Fruit fly (Drosophila melanogaster) whole organism, prepupa: ENCODE measurements around the gene CG10589.

Source experiments
- Blimp-1 ChIP-seq: fragments of 200-800 bp; sonication (Bioruptor generic); optimal IDR thresholded peaks from 3 replicates; lab custom pipeline; 2017; ENCODE audit warnings: missing biosample characterization, missing genetic modification characterization, mild to moderate bottlenecking, moderate library complexity, missing genetic modification reagents
- CG10631 ChIP-seq: fragments of 200-800 bp; sonication (Bioruptor generic); optimal IDR thresholded peaks from 2 replicates; lab custom pipeline; 2016; ENCODE audit warnings: missing biosample characterization, missing genetic modification characterization
- CG10669 ChIP-seq: fragments of 200-800 bp; sonication (Bioruptor generic); optimal IDR thresholded peaks from 3 replicates; lab custom pipeline; 2018; ENCODE audit warnings: missing biosample characterization, mild to moderate bottlenecking, missing genetic modification characterization, moderate library complexity
- CG11762 ChIP-seq: fragments of 200-800 bp; sonication (Bioruptor generic); optimal IDR thresholded peaks from 3 replicates; lab custom pipeline; 2016; ENCODE audit warnings: missing biosample characterization, missing genetic modification characterization; ENCODE audit not compliant: insufficient read depth
- CG15336 ChIP-seq: fragments of 200-800 bp; sonication (Bioruptor generic); IDR thresholded peaks from 2 replicates; pipeline ENCODE4 v1.3.6; 2022; ENCODE audit warnings: missing biosample characterization, missing genetic modification characterization
- CG1621 ChIP-seq: fragments of 200-800 bp; sonication (Bioruptor generic); optimal IDR thresholded peaks from 3 replicates; lab custom pipeline; 2018; ENCODE audit warnings: missing biosample characterization, mild to moderate bottlenecking, missing genetic modification characterization
- CG3032 ChIP-seq: fragments of 200-800 bp; optimal IDR thresholded peaks from 2 replicates; lab custom pipeline; 2019; ENCODE audit warnings: missing biosample characterization, mild to moderate bottlenecking, missing genetic modification characterization, moderate library complexity
- CG31627 ChIP-seq: fragments of 200-800 bp; sonication (Bioruptor generic); optimal IDR thresholded peaks from 3 replicates; lab custom pipeline; 2016; ENCODE audit warnings: missing biosample characterization, missing genetic modification characterization
- CG34406 ChIP-seq: fragments of 200-800 bp; sonication (Bioruptor generic); optimal IDR thresholded peaks from 3 replicates; lab custom pipeline; 2016; ENCODE audit warnings: missing biosample characterization, missing genetic modification characterization
- CG3919 ChIP-seq: fragments of 200-800 bp; sonication (Bioruptor generic); optimal IDR thresholded peaks from 3 replicates; lab custom pipeline; 2016; ENCODE audit warnings: missing biosample characterization, missing genetic modification characterization
- CG6163 ChIP-seq: fragments of 200-800 bp; sonication (Bioruptor generic); IDR thresholded peaks from 3 replicates; pipeline ENCODE4 v1.3.6; 2022; ENCODE audit warnings: missing biosample characterization, missing genetic modification characterization
- CG6792 ChIP-seq: fragments of 200-800 bp; sonication (Bioruptor generic); optimal IDR thresholded peaks from 3 replicates; lab custom pipeline; 2016; ENCODE audit warnings: missing biosample characterization, missing genetic modification characterization
- CG6808 ChIP-seq: fragments of 200-800 bp; sonication (Bioruptor generic); optimal IDR thresholded peaks from 3 replicates; lab custom pipeline; 2017; ENCODE audit warnings: missing biosample characterization, missing genetic modification characterization, mild to moderate bottlenecking, moderate library complexity, missing genetic modification reagents
- CG6854 ChIP-seq: fragments of 200-800 bp; sonication (Bioruptor generic); optimal IDR thresholded peaks from 2 replicates; lab custom pipeline; 2017; ENCODE audit warnings: missing biosample characterization, mild to moderate bottlenecking, missing genetic modification characterization
- CG7368 ChIP-seq: fragments of 200-800 bp; sonication (Bioruptor generic); optimal IDR thresholded peaks from 3 replicates; lab custom pipeline; 2016; ENCODE audit warnings: missing biosample characterization, missing genetic modification characterization
- CG8319 ChIP-seq: fragments of 200-800 bp; sonication (Bioruptor generic); optimal IDR thresholded peaks from 3 replicates; lab custom pipeline; 2016; ENCODE audit warnings: missing biosample characterization, missing genetic modification characterization
- CG9139 ChIP-seq: fragments of 200-800 bp; sonication (Bioruptor generic); optimal IDR thresholded peaks from 3 replicates; lab custom pipeline; 2017; ENCODE audit warnings: missing biosample characterization, mild to moderate bottlenecking, missing genetic modification characterization
- Eip75B ChIP-seq: fragments of 200-800 bp; sonication (Bioruptor generic); optimal IDR thresholded peaks from 3 replicates; lab custom pipeline; 2016; ENCODE audit warnings: missing biosample characterization, missing genetic modification characterization
- Eip78C ChIP-seq: fragments of 200-800 bp; sonication (Bioruptor generic); peaks from one replicate; lab custom pipeline; 2016; ENCODE audit warnings: missing biosample characterization, missing genetic modification characterization
- Eip93F ChIP-seq: fragments of 200-800 bp; sonication (Bioruptor generic); optimal IDR thresholded peaks from 2 replicates; lab custom pipeline; 2016; ENCODE audit warnings: missing biosample characterization, mild to moderate bottlenecking, missing genetic modification characterization
- Ets21C ChIP-seq: fragments of 200-800 bp; sonication (Bioruptor generic); optimal IDR thresholded peaks from 3 replicates; lab custom pipeline; 2016; ENCODE audit warnings: missing biosample characterization, missing genetic modification characterization
- Ets96B ChIP-seq: fragments of 200-800 bp; optimal IDR thresholded peaks from 2 replicates; lab custom pipeline; 2019; ENCODE audit warnings: missing biosample characterization, mild to moderate bottlenecking, missing genetic modification characterization, moderate library complexity
- Gug ChIP-seq: fragments of 200-800 bp; sonication (Bioruptor generic); IDR thresholded peaks from 2 replicates; pipeline ENCODE4 v1.3.6; 2022; ENCODE audit warnings: missing biosample characterization, missing genetic modification characterization
- Hr38 ChIP-seq: sonication (Bioruptor generic); optimal IDR thresholded peaks from 2 replicates; lab custom pipeline; 2016; ENCODE audit warnings: missing biosample characterization, missing genetic modification characterization
- Hr39 ChIP-seq: fragments of 200-800 bp; sonication (Bioruptor generic); optimal IDR thresholded peaks from 2 replicates; lab custom pipeline; 2016; ENCODE audit warnings: missing biosample characterization, missing genetic modification characterization
- Hr4 ChIP-seq: fragments of 200-800 bp; sonication (Bioruptor generic); optimal IDR thresholded peaks from 3 replicates; lab custom pipeline; 2016; ENCODE audit warnings: missing biosample characterization, missing genetic modification characterization
- Lpt ChIP-seq: fragments of 200-800 bp; sonication (Bioruptor generic); optimal IDR thresholded peaks from 3 replicates; lab custom pipeline; 2016; ENCODE audit warnings: missing biosample characterization, missing genetic modification characterization
- Met ChIP-seq: fragments of 200-800 bp; sonication (Bioruptor generic); optimal IDR thresholded peaks from 3 replicates; lab custom pipeline; 2016; ENCODE audit warnings: missing biosample characterization, missing genetic modification characterization
- OdsH ChIP-seq: fragments of 200-800 bp; sonication (Bioruptor generic); optimal IDR thresholded peaks from 3 replicates; lab custom pipeline; 2016; ENCODE audit warnings: missing biosample characterization, missing genetic modification characterization
- Smox ChIP-seq: fragments of 200-800 bp; sonication (Bioruptor generic); optimal IDR thresholded peaks from 3 replicates; lab custom pipeline; 2016; ENCODE audit warnings: missing biosample characterization, missing genetic modification characterization
- Sox15 ChIP-seq: fragments of 200-800 bp; sonication (Bioruptor generic); optimal IDR thresholded peaks from 3 replicates; lab custom pipeline; 2016; ENCODE audit warnings: missing biosample characterization, missing genetic modification characterization
- achi ChIP-seq: fragments of 200-800 bp; sonication (Bioruptor generic); optimal IDR thresholded peaks from 3 replicates; lab custom pipeline; 2016; ENCODE audit warnings: missing biosample characterization, missing genetic modification characterization
- acj6 ChIP-seq: fragments of 200-800 bp; sonication (Bioruptor generic); optimal IDR thresholded peaks from 3 replicates; lab custom pipeline; 2016; ENCODE audit warnings: missing biosample characterization, missing genetic modification characterization
- cyc ChIP-seq: fragments of 200-800 bp; sonication (Bioruptor generic); optimal IDR thresholded peaks from 3 replicates; lab custom pipeline; 2016; ENCODE audit warnings: missing biosample characterization, missing genetic modification characterization
- dac ChIP-seq: fragments of 200-800 bp; sonication (Bioruptor generic); optimal IDR thresholded peaks from 2 replicates; lab custom pipeline; 2017; ENCODE audit warnings: missing biosample characterization, mild to moderate bottlenecking, missing genetic modification characterization
- dsx ChIP-seq: fragments of 200-800 bp; optimal IDR thresholded peaks from 3 replicates; lab custom pipeline; 2019; ENCODE audit warnings: missing biosample characterization, mild to moderate bottlenecking, missing genetic modification characterization, moderate library complexity; ENCODE audit not compliant: poor library complexity, severe bottlenecking
- esn ChIP-seq: fragments of 200-800 bp; sonication (Bioruptor generic); optimal IDR thresholded peaks from 2 replicates; lab custom pipeline; 2016; ENCODE audit warnings: missing biosample characterization, mild to moderate bottlenecking, missing genetic modification characterization, moderate library complexity
- fkh ChIP-seq: fragments of 200-800 bp; sonication (Bioruptor generic); optimal IDR thresholded peaks from 3 replicates; lab custom pipeline; 2017; ENCODE audit warnings: missing biosample characterization, mild to moderate bottlenecking, missing genetic modification characterization, moderate library complexity
- lz ChIP-seq: fragments of 200-800 bp; sonication (Bioruptor generic); optimal IDR thresholded peaks from 3 replicates; lab custom pipeline; 2016; ENCODE audit warnings: missing biosample characterization, missing genetic modification characterization
- pdm3 ChIP-seq: fragments of 200-800 bp; sonication (Bioruptor generic); optimal IDR thresholded peaks from 3 replicates; lab custom pipeline; 2016; ENCODE audit warnings: missing biosample characterization, missing genetic modification characterization
- salr ChIP-seq, 2 experiments: fragments of 200-800 bp; sonication (Bioruptor generic); optimal IDR thresholded peaks; 3 replicates each; lab custom pipeline; 2016 to 2018; ENCODE audit warnings: missing biosample characterization in 2 of 2, missing genetic modification characterization in 2 of 2, mild to moderate bottlenecking in 1 of 2
- ss ChIP-seq, 2 experiments: fragments of 200-800 bp; sonication (Bioruptor generic); optimal IDR thresholded peaks; 2 replicates in 1 of 2; 3 replicates in 1 of 2; lab custom pipeline; 2017 to 2018; ENCODE audit warnings: mild to moderate bottlenecking in 2 of 2, missing biosample characterization in 2 of 2, missing genetic modification characterization in 2 of 2, moderate library complexity in 1 of 2
- svp ChIP-seq: fragments of 200-800 bp; sonication (Bioruptor generic); peaks from one replicate; lab custom pipeline; 2016; ENCODE audit warnings: missing biosample characterization, missing genetic modification characterization
- topi ChIP-seq: fragments of 200-800 bp; sonication (Bioruptor generic); optimal IDR thresholded peaks from 3 replicates; lab custom pipeline; 2016; ENCODE audit warnings: missing biosample characterization, missing genetic modification characterization
- vri ChIP-seq: fragments of 200-800 bp; sonication (Bioruptor generic); optimal IDR thresholded peaks from 3 replicates; lab custom pipeline; 2016; ENCODE audit warnings: missing biosample characterization, mild to moderate bottlenecking, missing genetic modification characterization

CG10589 gene

DNA sequence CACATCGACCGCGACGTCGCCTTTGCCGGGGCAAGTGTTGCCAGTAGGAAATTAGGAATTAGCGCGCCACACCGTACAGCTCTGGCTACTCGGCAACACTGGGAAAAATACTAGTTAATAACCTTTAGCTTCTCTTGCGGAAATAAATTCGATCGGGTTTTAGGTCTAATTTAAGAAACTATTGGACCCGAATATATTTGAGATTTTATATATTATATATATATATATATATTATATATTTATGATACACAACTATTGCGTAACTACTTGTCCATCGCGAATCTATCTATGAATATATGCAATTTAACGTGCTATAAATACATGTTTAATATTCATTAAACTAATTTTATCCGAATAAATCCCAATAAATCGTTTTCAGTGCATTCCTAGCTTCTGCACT lies 13.3 kb upstream of the CG10589 start (continued):
- TF ChIP-seq dsx (GFP tag; lab: Kevin White, UChicago) (peak; percentile 27), vri (GFP tag; lab: Kevin White, UChicago) (no peak), CG6163 (GFP tag; lab: Robert Waterston, UW) (peak; percentile 32; the same call in 1 of the 3 replicates), cyc (GFP tag; lab: Kevin White, UChicago) (no peak), CG7368 (GFP tag; lab: Kevin White, UChicago) (no peak), Hr38 (GFP tag; lab: Kevin White, UChicago) (no peak), Ets96B (tag; lab: Kevin White, UChicago) (peak; percentile 51), CG3032 (tag; lab: Kevin White, UChicago) (peak; percentile 69), dac (peak; percentile 17), pdm3 (GFP tag; lab: Kevin White, UChicago) (no peak), Blimp-1 (GFP tag; lab: Kevin White, UChicago) (no peak), CG6854 (GFP tag; lab: Kevin White, UChicago) (no peak), OdsH (GFP tag; lab: Kevin White, UChicago) (peak; percentile 25), svp (GFP tag; lab: Kevin White, UChicago) (no peak), CG6792 (no peak), Lpt (peak; percentile 9), CG15336 (GFP tag; lab: Robert Waterston, UW) (peak; percentile 78), Sox15 (GFP tag; lab: Kevin White, UChicago) (no peak), acj6 (no peak), salr (GFP tag; optimal IDR thresholded peaks at IDR 0.05; lab: Kevin White, UChicago) (no peak)
- TF ChIP-seq, all 60 proteins: peak for 25

DNA sequence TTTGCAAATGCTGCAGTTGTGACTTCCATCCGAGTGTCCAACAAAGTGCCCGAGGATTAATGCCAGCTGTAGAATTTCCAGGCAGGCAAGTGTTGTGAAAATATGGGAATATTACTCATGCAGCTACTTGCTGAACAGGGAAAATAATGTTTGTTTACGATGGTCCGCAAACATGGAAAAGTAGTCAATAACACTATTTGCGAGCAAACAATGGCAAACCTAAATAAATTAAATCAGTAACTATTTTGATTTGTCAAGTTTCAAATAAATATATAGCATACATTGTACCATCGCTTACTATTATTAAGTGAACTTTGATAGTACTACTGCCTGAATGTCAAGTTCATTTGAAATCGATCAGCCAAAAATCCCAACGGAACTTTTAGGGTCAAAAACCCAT lies 12.5 kb upstream of the CG10589 start:
- TF ChIP-seq pdm3 (GFP tag; lab: Kevin White, UChicago) = no peak
- TF ChIP-seq Eip93F = no peak
- TF ChIP-seq CG1621 (tag; lab: Kevin White, UChicago) = no peak
- no peak for TF ChIP-seq CG8319 (GFP tag; lab: Kevin White, UChicago)
- no peak for TF ChIP-seq Eip75B (GFP tag; lab: Kevin White, UChicago)
- TF ChIP-seq CG9139 = no peak
- no peak for TF ChIP-seq CG6792
- TF ChIP-seq svp (GFP tag; lab: Kevin White, UChicago) = peak; percentile 15

DNA sequence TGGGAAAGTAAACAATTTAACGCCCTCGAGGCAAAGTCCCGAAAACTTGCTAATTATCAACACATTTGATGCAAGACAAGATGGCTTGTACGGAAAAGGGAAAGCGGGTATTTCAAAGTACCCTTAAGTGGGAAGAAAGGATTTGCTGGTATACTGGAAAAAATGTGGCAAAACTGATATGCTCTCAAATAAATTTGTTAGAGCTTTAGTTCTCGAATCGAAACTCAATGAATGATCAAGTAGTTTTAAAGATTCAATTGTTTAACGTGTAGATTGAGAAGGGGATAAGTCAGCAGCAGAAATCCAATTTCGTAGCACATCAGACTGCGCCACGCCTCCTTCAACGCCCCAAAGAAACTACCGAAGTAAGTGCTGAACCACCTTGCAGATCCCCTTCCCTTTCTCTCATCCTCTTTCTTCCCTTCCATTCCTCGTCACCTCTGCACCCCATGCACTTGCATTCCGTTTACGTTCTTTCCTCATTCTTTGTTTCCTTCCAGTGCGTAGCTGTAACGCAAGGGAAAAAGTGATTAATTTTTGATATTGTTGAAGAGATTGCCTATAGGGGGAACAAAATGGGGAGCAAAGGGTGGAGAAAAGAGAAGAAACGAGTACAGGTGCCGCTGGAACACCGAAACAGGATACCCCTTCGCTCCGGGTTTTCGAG lies 10.5 kb upstream of the CG10589 start:
- no peak for TF ChIP-seq CG6854 (GFP tag; lab: Kevin White, UChicago)
- TF ChIP-seq Gug (GFP tag; lab: Robert Waterston, UW) = no peak
- TF ChIP-seq Met (GFP tag; lab: Kevin White, UChicago) = peak; percentile 45
- no peak for TF ChIP-seq CG7368 (GFP tag; lab: Kevin White, UChicago)
- TF ChIP-seq CG10631 = no peak
- peak in 1 of 2 experiments; percentile 5 for TF ChIP-seq ss (GFP tag; optimal IDR thresholded peaks at IDR 0.05; lab: Kevin White, UChicago)
- TF ChIP-seq pdm3 (GFP tag; lab: Kevin White, UChicago) = peak; percentile 10
- no peak for TF ChIP-seq Hr4
- peak; percentile 58 for TF ChIP-seq esn (GFP tag; lab: Kevin White, UChicago)
- no peak for TF ChIP-seq vri (GFP tag; lab: Kevin White, UChicago)
- peak; percentile 24 for TF ChIP-seq Hr39
- no peak for TF ChIP-seq CG9139
- TF ChIP-seq dac = no peak
- TF ChIP-seq CG31627 (GFP tag; lab: Kevin White, UChicago) = peak; percentile 39
- TF ChIP-seq Sox15 (GFP tag; lab: Kevin White, UChicago) = no peak
- peak; percentile 83 for TF ChIP-seq Eip78C (GFP tag; lab: Kevin White, UChicago)
- TF ChIP-seq CG34406 = no peak
- TF ChIP-seq Eip75B (GFP tag; lab: Kevin White, UChicago) = no peak
- no peak for TF ChIP-seq CG3919 (GFP tag; lab: Kevin White, UChicago)
- no peak for TF ChIP-seq CG6792
- no peak for TF ChIP-seq achi (GFP tag; lab: Kevin White, UChicago)
- no peak for TF ChIP-seq Ets21C (GFP tag; lab: Kevin White, UChicago)
- no peak for TF ChIP-seq CG11762 (GFP tag; lab: Kevin White, UChicago)
- TF ChIP-seq Eip93F = no peak
- TF ChIP-seq topi (GFP tag; lab: Kevin White, UChicago) = peak; percentile 32
- no peak for TF ChIP-seq Hr38 (GFP tag; lab: Kevin White, UChicago)
- TF ChIP-seq lz (GFP tag; lab: Kevin White, UChicago) = peak; percentile 26
- peak; percentile 37 for TF ChIP-seq Blimp-1 (GFP tag; lab: Kevin White, UChicago)
- TF ChIP-seq CG10669 (GFP tag; lab: Kevin White, UChicago) = peak; percentile 18
- TF ChIP-seq Smox (GFP tag; lab: Kevin White, UChicago) = peak; percentile 13
- TF ChIP-seq fkh (GFP tag; lab: Kevin White, UChicago) = no peak
- TF ChIP-seq Lpt = no peak
- peak; percentile 9 for TF ChIP-seq CG6808
